Fruit fly (Drosophila melanogaster) whole organism, embryonic: ENCODE measurements around the gene Glut4EF.
A peak's percentile ranks its signal among the peaks of the same experiment; 100 is the strongest.

ENCODE experiments used
- Awh ChIP-seq: fragments of 200-800 bp; sonication (Bioruptor generic); IDR thresholded peaks from 2 replicates; pipeline ENCODE4, ENCODE4 v1.3.6; 2022; ENCODE audit warnings: missing biosample characterization, missing genetic modification characterization
- CG10462 ChIP-seq: fragments of 200-800 bp; sonication (Bioruptor generic); optimal IDR thresholded peaks from 2 replicates; lab custom pipeline; 2016; ENCODE audit warnings: missing biosample characterization, missing genetic modification characterization
- CG10543 ChIP-seq: fragments of 200-800 bp; sonication (Bioruptor generic); optimal IDR thresholded peaks from 3 replicates; lab custom pipeline; 2017; ENCODE audit warnings: missing biosample characterization, mild to moderate bottlenecking, missing genetic modification characterization, moderate library complexity
- CG11398 ChIP-seq: fragments of 200-800 bp; sonication (Bioruptor generic); optimal IDR thresholded peaks from 2 replicates; lab custom pipeline; 2016; ENCODE audit warnings: missing biosample characterization, missing genetic modification characterization
- CG11696 ChIP-seq: fragments of 200-800 bp; sonication (Bioruptor generic); IDR thresholded peaks from 2 replicates; pipeline ENCODE4 v1.3.6; 2022; ENCODE audit warnings: missing biosample characterization, missing genetic modification characterization
- CG12071 ChIP-seq: fragments of 200-800 bp; sonication (Bioruptor generic); optimal IDR thresholded peaks from 3 replicates; lab custom pipeline; 2018; ENCODE audit warnings: missing biosample characterization, mild to moderate bottlenecking, missing genetic modification characterization
- CG12769 ChIP-seq: fragments of 200-800 bp; sonication (Bioruptor generic); optimal IDR thresholded peaks from 2 replicates; lab custom pipeline; 2019; ENCODE audit warnings: missing biosample characterization, mild to moderate bottlenecking, missing genetic modification characterization, moderate library complexity
- CG1832 ChIP-seq: fragments of 200-800 bp; sonication (Bioruptor generic); optimal IDR thresholded peaks from 2 replicates; lab custom pipeline; 2017; ENCODE audit warnings: missing biosample characterization, mild to moderate bottlenecking, missing genetic modification characterization, inconsistent platforms
- CG18619 ChIP-seq: fragments of 200-800 bp; sonication (Bioruptor generic); optimal IDR thresholded peaks from 3 replicates; lab custom pipeline; 2017; ENCODE audit warnings: missing biosample characterization, mild to moderate bottlenecking, missing genetic modification characterization
- CG2712 ChIP-seq: fragments of 200-800 bp; optimal IDR thresholded peaks from 3 replicates; lab custom pipeline; 2019; ENCODE audit warnings: missing biosample characterization, mild to moderate bottlenecking, missing genetic modification characterization, moderate library complexity
- CG31224 ChIP-seq: fragments of 200-800 bp; sonication (Bioruptor generic); IDR thresholded peaks from 2 replicates; pipeline ENCODE4 v1.3.6; 2022; ENCODE audit warnings: missing biosample characterization, missing genetic modification characterization
- CG3163 ChIP-seq: fragments of 200-800 bp; sonication (Bioruptor generic); optimal IDR thresholded peaks from 3 replicates; lab custom pipeline; 2016; ENCODE audit warnings: missing biosample characterization, missing genetic modification characterization
- CG32532 ChIP-seq: fragments of 200-800 bp; sonication (Bioruptor generic); IDR thresholded peaks from 2 replicates; pipeline ENCODE4 v1.3.6; 2022; ENCODE audit warnings: missing biosample characterization, missing genetic modification characterization
- CG5953 ChIP-seq: fragments of 200-800 bp; sonication (Bioruptor generic); IDR thresholded peaks from 2 replicates; pipeline ENCODE4 v1.3.6; 2022; ENCODE audit warnings: missing biosample characterization, missing genetic modification characterization
- CG8089 ChIP-seq: fragments of 200-800 bp; sonication (Bioruptor generic); optimal IDR thresholded peaks from 3 replicates; lab custom pipeline; 2016; ENCODE audit warnings: missing biosample characterization, missing genetic modification characterization
- Dbx ChIP-seq: fragments of 200-800 bp; sonication (Bioruptor generic); IDR thresholded peaks from 3 replicates; pipeline ENCODE4 v1.3.6; 2022; ENCODE audit warnings: missing biosample characterization, missing genetic modification characterization
- H2.0 ChIP-seq: fragments of 200-800 bp; sonication (Bioruptor generic); IDR thresholded peaks from 2 replicates; pipeline ENCODE4 v1.3.6; 2022; ENCODE audit warnings: missing biosample characterization, missing genetic modification characterization
- Hey ChIP-seq: fragments of 200-800 bp; sonication (Bioruptor generic); optimal IDR thresholded peaks from 3 replicates; lab custom pipeline; 2018; ENCODE audit warnings: missing biosample characterization, mild to moderate bottlenecking, missing genetic modification characterization
- HmgD ChIP-seq: fragments of 200-800 bp; sonication (Bioruptor generic); optimal IDR thresholded peaks from 3 replicates; lab custom pipeline; 2016; ENCODE audit warnings: missing biosample characterization, missing genetic modification characterization
- Hr39 ChIP-seq: fragments of >200 bp; optimal IDR thresholded peaks from 2 replicates; lab custom pipeline; 2017
- Hr78 ChIP-seq, 2 experiments: fragments of 200-800 bp in 1 of 2; fragments of >200 bp in 1 of 2; sonication (Bioruptor generic) in 1 of 2; optimal IDR thresholded peaks; 2 replicates each; lab custom pipeline; 2017 to 2019; ENCODE audit warnings: missing biosample characterization in 2 of 2, missing genetic modification characterization in 2 of 2, mild to moderate bottlenecking in 1 of 2, moderate library complexity in 1 of 2
- Hsf ChIP-seq: fragments of 200-800 bp; sonication (Bioruptor generic); optimal IDR thresholded peaks from 3 replicates; lab custom pipeline; 2016; ENCODE audit warnings: missing biosample characterization, missing genetic modification characterization
- MTF-1 ChIP-seq: fragments of 200-800 bp; sonication (Bioruptor generic); optimal IDR thresholded peaks from 2 replicates; lab custom pipeline; 2018; ENCODE audit warnings: missing biosample characterization, mild to moderate bottlenecking, missing genetic modification characterization, borderline replicate concordance
- Med ChIP-seq: fragments of 200-800 bp; sonication (Bioruptor generic); peaks from one replicate; lab custom pipeline; 2016; ENCODE audit warnings: missing biosample characterization, missing genetic modification characterization, mild to moderate bottlenecking, inconsistent platforms, moderate library complexity
- Nf-YA ChIP-seq: fragments of 200-800 bp; sonication (Bioruptor generic); IDR thresholded peaks from 2 replicates; pipeline ENCODE4 v1.3.6; 2022; ENCODE audit warnings: missing biosample characterization, missing genetic modification characterization
- NfI ChIP-seq: fragments of 200-800 bp; sonication (Bioruptor generic); optimal IDR thresholded peaks from 3 replicates; lab custom pipeline; 2018; ENCODE audit warnings: missing biosample characterization, mild to moderate bottlenecking, missing genetic modification characterization, moderate library complexity
- Opbp ChIP-seq: fragments of 200-800 bp; sonication (Bioruptor generic); IDR thresholded peaks from 3 replicates; pipeline ENCODE4 v1.3.6; 2022; ENCODE audit warnings: missing biosample characterization, missing genetic modification characterization; ENCODE audit not compliant: partially characterized antibody
- Poxn ChIP-seq: fragments of 200-800 bp; sonication (Bioruptor generic); IDR thresholded peaks from 2 replicates; pipeline ENCODE4 v1.3.6; 2022; ENCODE audit warnings: missing biosample characterization, missing genetic modification characterization
- ab ChIP-seq: fragments of 200-800 bp; sonication (Bioruptor generic); optimal IDR thresholded peaks from 2 replicates; lab custom pipeline; 2016; ENCODE audit warnings: missing biosample characterization, missing genetic modification characterization
- aop ChIP-seq: fragments of 200-800 bp; sonication (Bioruptor generic); IDR thresholded peaks from 2 replicates; pipeline ENCODE4 v1.3.6; 2022; ENCODE audit warnings: missing biosample characterization, missing genetic modification characterization
- cg ChIP-seq: fragments of 200-800 bp; sonication (Bioruptor generic); optimal IDR thresholded peaks from 3 replicates; lab custom pipeline; 2019; ENCODE audit warnings: missing biosample characterization, mild to moderate bottlenecking, missing genetic modification characterization, moderate library complexity
- chif ChIP-seq, 2 experiments: fragments of 200-800 bp; sonication (Bioruptor generic); optimal IDR thresholded peaks; 3 replicates each; lab custom pipeline; 2016; ENCODE audit warnings: missing biosample characterization in 2 of 2, missing genetic modification characterization in 2 of 2
- chinmo ChIP-seq: fragments of 200-800 bp; sonication (Bioruptor generic); IDR thresholded peaks from 4 replicates; pipeline ENCODE4 v1.3.6; 2022; ENCODE audit warnings: missing biosample characterization, missing genetic modification characterization; ENCODE audit not compliant: partially characterized antibody
- corto ChIP-seq: fragments of 200-800 bp; sonication (Bioruptor generic); optimal IDR thresholded peaks from 2 replicates; lab custom pipeline; 2016; ENCODE audit warnings: missing biosample characterization, mild to moderate bottlenecking, missing genetic modification characterization, moderate library complexity
- crol ChIP-seq: fragments of 200-800 bp; sonication (Bioruptor generic); IDR thresholded peaks from 2 replicates; pipeline ENCODE4 v1.3.6; 2022; ENCODE audit warnings: missing biosample characterization, missing genetic modification characterization
- crp ChIP-seq, 2 experiments: fragments of 200-800 bp; sonication (Bioruptor generic); optimal IDR thresholded peaks; 2 replicates in 1 of 2; 3 replicates in 1 of 2; lab custom pipeline; 2017; ENCODE audit warnings: missing biosample characterization in 2 of 2, missing genetic modification characterization in 2 of 2, mild to moderate bottlenecking in 1 of 2, moderate library complexity in 1 of 2
- disco-r ChIP-seq: fragments of 200-800 bp; sonication (Bioruptor generic); optimal IDR thresholded peaks from 2 replicates; lab custom pipeline; 2016; ENCODE audit warnings: missing biosample characterization, missing genetic modification characterization
- dm ChIP-seq: fragments of 200-800 bp; sonication (Bioruptor generic); optimal IDR thresholded peaks from 3 replicates; lab custom pipeline; 2016; ENCODE audit warnings: missing biosample characterization, missing genetic modification characterization
- dmrt11E ChIP-seq: fragments of 200-800 bp; sonication (Bioruptor generic); optimal IDR thresholded peaks from 3 replicates; lab custom pipeline; 2018; ENCODE audit warnings: missing biosample characterization, mild to moderate bottlenecking, missing genetic modification characterization, moderate library complexity
- dpn ChIP-seq, 2 experiments: fragments of 200-800 bp; sonication (Bioruptor generic); optimal IDR thresholded peaks; 3 replicates each; lab custom pipeline; 2016; ENCODE audit warnings: missing biosample characterization in 2 of 2, missing genetic modification characterization in 2 of 2
- ems ChIP-seq: fragments of 200-800 bp; sonication (Bioruptor generic); optimal IDR thresholded peaks from 3 replicates; lab custom pipeline; 2016; ENCODE audit warnings: missing biosample characterization, missing genetic modification characterization
- fd102C ChIP-seq: fragments of 200-800 bp; sonication (Bioruptor generic); optimal IDR thresholded peaks from 2 replicates; lab custom pipeline; 2018; ENCODE audit warnings: missing biosample characterization, mild to moderate bottlenecking, missing genetic modification characterization, moderate library complexity
- fd3F ChIP-seq: fragments of 200-800 bp; sonication (Bioruptor generic); optimal IDR thresholded peaks from 2 replicates; lab custom pipeline; 2018; ENCODE audit warnings: missing biosample characterization, mild to moderate bottlenecking, missing genetic modification characterization, moderate library complexity
- her ChIP-seq: fragments of 200-800 bp; sonication (Bioruptor generic); optimal IDR thresholded peaks from 2 replicates; lab custom pipeline; 2016; ENCODE audit warnings: missing biosample characterization, missing genetic modification characterization
- jumu ChIP-seq: fragments of 200-800 bp; sonication (Bioruptor generic); optimal IDR thresholded peaks from 3 replicates; lab custom pipeline; 2016; ENCODE audit warnings: missing biosample characterization, missing genetic modification characterization
- lab ChIP-seq: fragments of 200-800 bp; sonication (Bioruptor generic); optimal IDR thresholded peaks from 3 replicates; lab custom pipeline; 2017; ENCODE audit warnings: missing biosample characterization, missing genetic modification characterization, mild to moderate bottlenecking, moderate library complexity, missing genetic modification reagents
- sd ChIP-seq: fragments of 200-800 bp; sonication (Bioruptor generic); optimal IDR thresholded peaks from 3 replicates; lab custom pipeline; 2018; ENCODE audit warnings: missing biosample characterization, mild to moderate bottlenecking, missing genetic modification characterization, moderate library complexity
- sqz ChIP-seq: fragments of 200-800 bp; sonication (Bioruptor generic); optimal IDR thresholded peaks from 3 replicates; lab custom pipeline; 2018; ENCODE audit warnings: missing biosample characterization, mild to moderate bottlenecking, missing genetic modification characterization
- tx ChIP-seq: fragments of 200-800 bp; sonication (Bioruptor generic); optimal IDR thresholded peaks from 2 replicates; lab custom pipeline; 2016; ENCODE audit warnings: missing biosample characterization, missing genetic modification characterization
- vnd ChIP-seq: fragments of 200-800 bp; sonication (Bioruptor generic); IDR thresholded peaks from 3 replicates; pipeline ENCODE4 v1.3.6; 2022; ENCODE audit warnings: missing biosample characterization, missing genetic modification characterization; ENCODE audit not compliant: partially characterized antibody
- wek ChIP-seq: fragments of 200-800 bp; sonication (Bioruptor generic); optimal IDR thresholded peaks from 3 replicates; lab custom pipeline; 2018; ENCODE audit warnings: missing biosample characterization, mild to moderate bottlenecking, missing genetic modification characterization, moderate library complexity
- yki ChIP-seq: fragments of >200 bp; optimal IDR thresholded peaks from 3 replicates; lab custom pipeline; 2018

The Glut4EF gene

DNA sequence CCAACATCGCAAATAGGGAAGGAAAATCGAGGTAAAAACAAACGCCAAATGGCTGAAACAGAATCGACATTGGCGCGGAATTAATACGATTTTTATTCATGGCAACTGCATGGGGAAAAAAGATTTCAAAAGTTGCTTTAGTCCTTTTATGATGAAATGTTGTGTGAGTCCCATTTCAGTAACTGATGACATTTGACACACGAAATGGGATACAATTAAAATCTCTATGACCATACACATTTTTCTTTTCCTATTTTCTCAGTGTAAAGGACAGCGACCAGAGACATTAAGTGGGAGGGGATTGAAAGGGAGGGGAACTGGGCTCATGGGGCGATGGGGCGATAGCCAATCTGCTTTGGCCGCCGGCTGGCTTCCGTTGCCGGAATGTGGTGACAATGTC is 64.0 kb downstream of the Glut4EF start (continued):
- TF ChIP-seq Awh (no peak), H2.0 (GFP tag; lab: Robert Waterston, UW) (peak; percentile 18; the same call in 1 of the 2 replicates), lab (GFP tag; lab: Kevin White, UChicago) (peak; percentile 73), CG2712 (tag; lab: Kevin White, UChicago) (peak; percentile 4), fd102C (no peak), ems (GFP tag; lab: Kevin White, UChicago) (no peak), CG12071 (no peak), CG31224 (GFP tag; lab: Robert Waterston, UW) (no peak), Med (GFP tag; lab: Kevin White, UChicago) (peak; percentile 92), tx (no peak), wek (GFP tag; lab: Kevin White, UChicago) (no peak), HmgD (GFP tag; lab: Kevin White, UChicago) (no peak), Dbx (peak; percentile 55; the same call in 1 of the 3 replicates), Hey (no peak), MTF-1 (GFP tag; lab: Kevin White, UChicago) (no peak), crol (no peak), vnd (GFP tag; lab: Robert Waterston, UW) (no peak), NfI (GFP tag; lab: Kevin White, UChicago) (peak; percentile 35), CG10543 (GFP tag; lab: Kevin White, UChicago) (no peak), dm (GFP tag; lab: Kevin White, UChicago) (no peak), jumu (GFP tag; lab: Kevin White, UChicago) (peak; percentile 24), CG11696 (GFP tag; lab: Robert Waterston, UW) (peak; percentile 49; the same call in 1 of the 2 replicates), yki (lab: Kevin White, UChicago) (no peak), Hsf (GFP tag; lab: Kevin White, UChicago) (peak; percentile 22), CG1832 (no peak), CG12769 (tag; lab: Kevin White, UChicago) (peak; percentile 48), CG10462 (GFP tag; lab: Kevin White, UChicago) (no peak), her (no peak), sd (tag; lab: Kevin White, UChicago) (no peak), CG3163 (GFP tag; lab: Kevin White, UChicago) (no peak), dmrt11E (tag; lab: Kevin White, UChicago) (no peak), Opbp (no peak), Hr39 (lab: Kevin White, UChicago) (no peak), Poxn (GFP tag; lab: Robert Waterston, UW) (no peak), CG5953 (no peak), chinmo (no peak), aop (no peak), disco-r (no peak), sqz (GFP tag; lab: Kevin White, UChicago) (no peak), CG11398 (GFP tag; lab: Kevin White, UChicago) (no peak), chif (GFP tag; optimal IDR thresholded peaks at IDR 0.05; lab: Kevin White, UChicago) (no peak), fd3F (peak; percentile 21), CG32532 (GFP tag; lab: Robert Waterston, UW) (peak; percentile 56; the same call in 1 of the 2 replicates), corto (GFP tag; lab: Kevin White, UChicago) (no peak), Hr78 (GFP tag; optimal IDR thresholded peaks at IDR 0.05; lab: Kevin White, UChicago) (no peak), cg (GFP tag; lab: Kevin White, UChicago) (no peak), CG8089 (GFP tag; lab: Kevin White, UChicago) (no peak), Nf-YA (no peak), CG18619 (GFP tag; lab: Kevin White, UChicago) (peak; percentile 18), ab (no peak), crp (GFP tag; optimal IDR thresholded peaks at IDR 0.05; lab: Kevin White, UChicago) (no peak), dpn (GFP tag; optimal IDR thresholded peaks at IDR 0.05; lab: Kevin White, UChicago) (peak in 1 of 2 experiments; percentile 25)
